Fruit fly (Drosophila melanogaster): ENCODE data around the gene CG34107.
A peak's percentile ranks its signal among the peaks of the same experiment; 100 is the strongest.

The CG34107 gene

DNA sequence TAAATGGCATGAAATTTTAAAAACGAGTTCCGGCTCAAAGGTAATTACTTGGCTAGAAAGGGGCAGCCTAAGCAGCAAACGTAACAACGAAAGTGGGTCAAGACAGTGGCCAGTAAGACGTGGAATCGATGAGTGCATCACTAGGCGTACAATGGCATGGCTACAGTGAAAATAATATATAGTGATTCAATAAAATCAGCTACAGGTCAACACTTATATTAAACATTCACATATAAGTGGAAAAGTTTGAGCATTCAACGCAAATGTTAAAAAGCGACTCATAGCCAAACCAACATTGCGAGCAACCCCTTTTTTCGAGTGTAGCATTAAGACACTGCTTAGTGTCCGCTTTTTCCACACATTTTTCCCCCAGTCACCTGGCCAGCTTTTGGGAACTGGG, 3.3 kb downstream of the CG34107 start:
- TF ChIP-seq tai (GFP tag; optimal IDR thresholded peaks at IDR 0.05): no peak
- TF ChIP-seq CG9705 (GFP tag; optimal IDR thresholded peaks at IDR 0.05): no peak
- no peak for TF ChIP-seq brk (GFP tag; optimal IDR thresholded peaks at IDR 0.05)
- TF ChIP-seq fru (GFP tag; optimal IDR thresholded peaks at IDR 0.05): no peak
- TF ChIP-seq usp (GFP tag; optimal IDR thresholded peaks at IDR 0.05): no peak
- TF ChIP-seq jim (GFP tag; optimal IDR thresholded peaks at IDR 0.05): no peak
- TF ChIP-seq lola (GFP tag; optimal IDR thresholded peaks at IDR 0.05): no peak
- TF ChIP-seq pan (optimal IDR thresholded peaks at IDR 0.05): no peak
- no peak for TF ChIP-seq dmrt93B (GFP tag; optimal IDR thresholded peaks at IDR 0.05)
- no peak for TF ChIP-seq woc (GFP tag; optimal IDR thresholded peaks at IDR 0.05)
- TF ChIP-seq Hr83 (GFP tag; optimal IDR thresholded peaks at IDR 0.05; ENCODE audit: poor library complexity, severe bottlenecking): no peak
- TF ChIP-seq CG32264 (GFP tag; optimal IDR thresholded peaks at IDR 0.05): no peak
- no peak for TF ChIP-seq sage (GFP tag; optimal IDR thresholded peaks at IDR 0.05)
- TF ChIP-seq Jra (GFP tag; optimal IDR thresholded peaks at IDR 0.05): no peak
- TF ChIP-seq dl (GFP tag; optimal IDR thresholded peaks at IDR 0.05; ENCODE audit: insufficient read depth in 1 of 2, partially characterized antibody in 2 of 2): no peak
- TF ChIP-seq ey (GFP tag; optimal IDR thresholded peaks at IDR 0.05): no peak
- TF ChIP-seq N (GFP tag; optimal IDR thresholded peaks at IDR 0.05): no peak
- no peak for TF ChIP-seq dsf (GFP tag; optimal IDR thresholded peaks at IDR 0.05; ENCODE audit: borderline replicate concordance)
- no peak for TF ChIP-seq Abd-B (GFP tag; optimal IDR thresholded peaks at IDR 0.05)
- TF ChIP-seq psq (GFP tag; optimal IDR thresholded peaks at IDR 0.05): no peak

DNA sequence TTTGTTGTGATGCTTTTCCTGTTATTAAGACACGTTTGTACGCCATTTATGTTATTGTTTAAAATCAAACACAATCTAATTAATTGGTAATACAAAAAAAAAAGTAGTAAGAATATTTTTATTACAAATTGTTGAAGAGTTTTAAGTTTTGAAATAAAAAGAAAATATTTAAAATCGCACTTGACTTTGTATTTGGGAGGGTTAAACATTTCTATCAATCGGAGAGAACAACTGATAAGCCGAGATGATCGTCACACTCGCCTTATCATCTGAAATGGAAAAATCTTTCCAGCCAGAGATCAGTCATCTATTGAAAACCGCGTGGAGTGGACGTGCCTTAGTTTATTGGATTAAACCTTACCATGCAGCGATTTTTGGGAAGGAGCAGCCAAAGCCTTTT, 26.5 kb downstream of the CG34107 start, which contains the start of gene CG3999:
CG3999 (plus strand) TSS at position 301 of the 400 bp plus-strand sequence.
- TF ChIP-seq Dif (GFP tag; optimal IDR thresholded peaks at IDR 0.05; ENCODE audit: partially characterized antibody) (no peak), Vsx2 (GFP tag; optimal IDR thresholded peaks at IDR 0.05; ENCODE audit: partially characterized antibody) (no peak)

DNA sequence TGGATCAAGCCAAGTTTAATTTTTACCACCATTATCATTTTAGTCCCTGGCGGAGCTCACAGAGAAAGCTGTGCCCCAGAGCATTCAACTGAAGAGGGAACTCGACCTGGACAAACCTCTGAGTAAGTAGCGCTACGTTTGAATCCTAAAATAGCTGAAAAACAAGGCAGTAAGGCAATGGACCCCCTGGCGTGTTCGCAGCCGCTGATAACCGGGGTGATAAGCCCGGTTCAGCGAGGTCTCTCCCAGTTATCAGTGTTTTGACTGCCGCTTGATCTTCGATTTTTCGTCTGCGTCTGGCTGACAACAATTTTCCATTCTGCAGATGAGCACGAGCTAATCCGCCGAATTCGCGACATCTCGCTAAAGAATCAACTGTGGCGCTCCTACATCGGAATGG, 27.1 kb downstream of the CG34107 start:
- no peak for TF ChIP-seq psq (GFP tag; optimal IDR thresholded peaks at IDR 0.05)
- no peak for TF ChIP-seq woc (GFP tag; optimal IDR thresholded peaks at IDR 0.05)
- no peak for TF ChIP-seq N (GFP tag; optimal IDR thresholded peaks at IDR 0.05)
- TF ChIP-seq dmrt93B (GFP tag; optimal IDR thresholded peaks at IDR 0.05): no peak
- no peak for TF ChIP-seq sv (GFP tag; optimal IDR thresholded peaks at IDR 0.05)
- TF ChIP-seq Hnf4 (GFP tag; optimal IDR thresholded peaks at IDR 0.05): no peak
- no peak for TF ChIP-seq Vsx2 (GFP tag; optimal IDR thresholded peaks at IDR 0.05; ENCODE audit: partially characterized antibody)
- TF ChIP-seq tai (GFP tag; optimal IDR thresholded peaks at IDR 0.05): no peak
- TF ChIP-seq HLH106 (tag; optimal IDR thresholded peaks at IDR 0.05): no peak
- no peak for TF ChIP-seq brk (GFP tag; optimal IDR thresholded peaks at IDR 0.05)
- no peak for TF ChIP-seq Hr83 (GFP tag; optimal IDR thresholded peaks at IDR 0.05; ENCODE audit: poor library complexity, severe bottlenecking)

DNA sequence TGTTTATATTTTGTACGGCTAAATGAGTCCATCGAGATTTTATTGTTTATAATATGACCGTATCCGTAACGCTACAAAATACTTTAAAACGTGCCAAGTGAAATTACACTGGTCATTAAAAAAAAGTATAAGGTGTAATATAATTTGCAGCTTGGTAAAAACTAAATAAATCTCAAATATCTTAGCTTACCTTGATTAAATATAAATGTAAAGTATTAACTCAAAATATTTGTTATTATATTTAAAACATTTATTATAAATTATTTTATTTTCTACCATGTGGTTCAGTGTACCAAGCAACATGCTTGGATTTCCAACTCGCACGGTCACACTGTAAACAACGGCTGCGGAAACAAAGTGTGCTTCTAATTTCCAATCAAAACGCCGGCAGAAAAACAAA, 37.1 kb downstream of the CG34107 start, which contains the start of the genes Sirt6 and pont:
Sirt6 (minus strand) TSS at position 50 of the 400 bp plus-strand sequence.
pont (plus strand) TSS at position 324 of the 400 bp plus-strand sequence.
- peak; percentile 90 for TF ChIP-seq Dfd (GFP tag; optimal IDR thresholded peaks at IDR 0.05)
- no peak for TF ChIP-seq dl (GFP tag; optimal IDR thresholded peaks at IDR 0.05; ENCODE audit: insufficient read depth in 1 of 2, partially characterized antibody in 2 of 2)
- TF ChIP-seq Abd-B (GFP tag; optimal IDR thresholded peaks at IDR 0.05): no peak
- TF ChIP-seq brk (GFP tag; optimal IDR thresholded peaks at IDR 0.05): peak; percentile 78
- peak; percentile 84 for TF ChIP-seq fru (GFP tag; optimal IDR thresholded peaks at IDR 0.05)
- TF ChIP-seq ey (GFP tag; optimal IDR thresholded peaks at IDR 0.05): peak; percentile 63
- peak; percentile 90 for TF ChIP-seq psq (GFP tag; optimal IDR thresholded peaks at IDR 0.05)
- TF ChIP-seq Dif (GFP tag; optimal IDR thresholded peaks at IDR 0.05; ENCODE audit: partially characterized antibody): no peak
- no peak for TF ChIP-seq CG32264 (GFP tag; optimal IDR thresholded peaks at IDR 0.05)
- no peak for TF ChIP-seq CrebA (GFP tag; optimal IDR thresholded peaks at IDR 0.05; ENCODE audit: borderline replicate concordance)
- no peak for TF ChIP-seq Rel (GFP tag; optimal IDR thresholded peaks at IDR 0.05)
- TF ChIP-seq Rel (tag; optimal IDR thresholded peaks at IDR 0.05): peak; percentile 61
- TF ChIP-seq woc (GFP tag; optimal IDR thresholded peaks at IDR 0.05): peak; percentile 61
- no peak for TF ChIP-seq Hr83 (GFP tag; optimal IDR thresholded peaks at IDR 0.05; ENCODE audit: poor library complexity, severe bottlenecking)
- TF ChIP-seq sv (GFP tag; optimal IDR thresholded peaks at IDR 0.05): peak; percentile 78
- peak; percentile 62 for TF ChIP-seq br (GFP tag; optimal IDR thresholded peaks at IDR 0.05)
- TF ChIP-seq sage (GFP tag; optimal IDR thresholded peaks at IDR 0.05): peak; percentile 65
- peak; percentile 91 for TF ChIP-seq dmrt93B (GFP tag; optimal IDR thresholded peaks at IDR 0.05)
- no peak for TF ChIP-seq Mio (GFP tag; optimal IDR thresholded peaks at IDR 0.05)
- TF ChIP-seq CG9705 (GFP tag; optimal IDR thresholded peaks at IDR 0.05): peak; percentile 67
- no peak for TF ChIP-seq Vsx2 (GFP tag; optimal IDR thresholded peaks at IDR 0.05; ENCODE audit: partially characterized antibody)
- no peak for TF ChIP-seq Hr78 (GFP tag; optimal IDR thresholded peaks at IDR 0.05)
- peak; percentile 90 for TF ChIP-seq OdsH (GFP tag; optimal IDR thresholded peaks at IDR 0.05)
- peak; percentile 96 for TF ChIP-seq HLH106 (tag; optimal IDR thresholded peaks at IDR 0.05)
- no peak for TF ChIP-seq N (GFP tag; optimal IDR thresholded peaks at IDR 0.05)
- TF ChIP-seq Hnf4 (GFP tag; optimal IDR thresholded peaks at IDR 0.05): peak; percentile 77
- peak; percentile 86 for TF ChIP-seq h (GFP tag; optimal IDR thresholded peaks at IDR 0.05)
- peak; percentile 97 for TF ChIP-seq Sp1 (GFP tag; optimal IDR thresholded peaks at IDR 0.05)
- peak; percentile 89 for TF ChIP-seq rgr (GFP tag; optimal IDR thresholded peaks at IDR 0.05)
- TF ChIP-seq pan (optimal IDR thresholded peaks at IDR 0.05): no peak
- peak in 1 of 2 experiments; percentile 95 for TF ChIP-seq foxo (GFP tag; optimal IDR thresholded peaks at IDR 0.05)
- TF ChIP-seq Myc (optimal IDR thresholded peaks at IDR 0.05): peak; percentile 40
- TF ChIP-seq Jra (GFP tag; optimal IDR thresholded peaks at IDR 0.05): peak; percentile 41
- peak; percentile 45 for TF ChIP-seq GATAd (GFP tag; optimal IDR thresholded peaks at IDR 0.05)
- TF ChIP-seq dsf (GFP tag; optimal IDR thresholded peaks at IDR 0.05; ENCODE audit: borderline replicate concordance): peak; percentile 69
